Fruit fly (Drosophila melanogaster) whole organism, embryonic: Measurements from ENCODE around the gene Ccz1.

Experiments used
- Antp ChIP-seq: fragments of 200-800 bp; sonication (Bioruptor generic); optimal IDR thresholded peaks from 3 replicates; lab custom pipeline; 2016; ENCODE audit warnings: missing biosample characterization, missing genetic modification characterization
- BEAF-32 ChIP-seq: fragments of 200-800 bp; sonication (Bioruptor generic); optimal IDR thresholded peaks from 3 replicates; lab custom pipeline; 2017; ENCODE audit warnings: missing biosample characterization, missing genetic modification characterization, mild to moderate bottlenecking, moderate library complexity, missing genetic modification reagents
- C15 ChIP-seq: fragments of 200-800 bp; sonication (Bioruptor generic); IDR thresholded peaks from 3 replicates; pipeline ENCODE4 v1.3.6; 2022; ENCODE audit warnings: missing biosample characterization, missing genetic modification characterization
- CG10209 ChIP-seq: fragments of 200-800 bp; sonication (Bioruptor generic); optimal IDR thresholded peaks from 3 replicates; lab custom pipeline; 2017; ENCODE audit warnings: missing biosample characterization, mild to moderate bottlenecking, missing genetic modification characterization, missing genetic modification reagents
- CG10979 ChIP-seq: fragments of 200-800 bp; sonication (Bioruptor generic); optimal IDR thresholded peaks from 2 replicates; lab custom pipeline; 2018; ENCODE audit warnings: missing biosample characterization, mild to moderate bottlenecking, missing genetic modification characterization, moderate library complexity
- CG11247 ChIP-seq: fragments of 200-800 bp; sonication (Bioruptor generic); IDR thresholded peaks from 2 replicates; pipeline ENCODE4 v1.3.6; 2022; ENCODE audit warnings: missing biosample characterization, missing genetic modification characterization
- CG12155 ChIP-seq: fragments of 200-800 bp; sonication (Bioruptor generic); optimal IDR thresholded peaks from 3 replicates; lab custom pipeline; 2016; ENCODE audit warnings: missing biosample characterization, missing genetic modification characterization
- CG17361 ChIP-seq: fragments of 200-800 bp; sonication (Bioruptor generic); IDR thresholded peaks from 3 replicates; pipeline ENCODE4 v1.3.6; 2022; ENCODE audit warnings: missing biosample characterization, missing genetic modification characterization
- CG2889 ChIP-seq: fragments of 200-800 bp; sonication (Bioruptor generic); IDR thresholded peaks from 3 replicates; pipeline ENCODE4 v1.3.6; 2022; ENCODE audit warnings: missing biosample characterization, missing genetic modification characterization
- CG4360 ChIP-seq: fragments of 200-800 bp; sonication (Bioruptor generic); IDR thresholded peaks from 2 replicates; pipeline ENCODE4 v1.3.6; 2022; ENCODE audit warnings: missing biosample characterization, missing genetic modification characterization
- CG5953 ChIP-seq: fragments of 200-800 bp; sonication (Bioruptor generic); IDR thresholded peaks from 2 replicates; pipeline ENCODE4 v1.3.6; 2022; ENCODE audit warnings: missing biosample characterization, missing genetic modification characterization
- CG6654 ChIP-seq: fragments of 200-800 bp; sonication (Bioruptor generic); optimal IDR thresholded peaks from 2 replicates; lab custom pipeline; 2017; ENCODE audit warnings: missing biosample characterization, mild to moderate bottlenecking, missing genetic modification characterization
- CG8944 ChIP-seq: fragments of 200-800 bp; sonication (Bioruptor generic); optimal IDR thresholded peaks from 3 replicates; lab custom pipeline; 2016; ENCODE audit warnings: missing biosample characterization, missing genetic modification characterization
- CG9817 ChIP-seq: fragments of 200-800 bp; sonication (Bioruptor generic); optimal IDR thresholded peaks from 2 replicates; lab custom pipeline; 2018; ENCODE audit warnings: missing biosample characterization, mild to moderate bottlenecking, missing genetic modification characterization, moderate library complexity
- CG9876 ChIP-seq: fragments of 200-800 bp; sonication (Bioruptor generic); optimal IDR thresholded peaks from 2 replicates; lab custom pipeline; 2016; ENCODE audit warnings: missing biosample characterization, missing genetic modification characterization
- D19A ChIP-seq: fragments of 200-800 bp; optimal IDR thresholded peaks from 3 replicates; lab custom pipeline; 2019; ENCODE audit warnings: missing biosample characterization, mild to moderate bottlenecking, missing genetic modification characterization, moderate library complexity
- Dbx ChIP-seq: fragments of 200-800 bp; sonication (Bioruptor generic); IDR thresholded peaks from 3 replicates; pipeline ENCODE4 v1.3.6; 2022; ENCODE audit warnings: missing biosample characterization, missing genetic modification characterization
- Dll ChIP-seq: fragments of 200-800 bp; sonication (Bioruptor generic); IDR thresholded peaks from 4 replicates; pipeline ENCODE4 v1.3.6; 2022; ENCODE audit warnings: missing biosample characterization, missing genetic modification characterization; ENCODE audit not compliant: partially characterized antibody
- Doc3 ChIP-seq: fragments of 200-800 bp; sonication (Bioruptor generic); IDR thresholded peaks from 3 replicates; pipeline ENCODE4 v1.3.6; 2022; ENCODE audit warnings: missing biosample characterization, missing genetic modification characterization; ENCODE audit not compliant: partially characterized antibody
- Dp ChIP-seq: fragments of 200-800 bp; sonication (Bioruptor generic); optimal IDR thresholded peaks from 2 replicates; lab custom pipeline; 2018; ENCODE audit warnings: missing biosample characterization, mild to moderate bottlenecking, missing genetic modification characterization, moderate library complexity
- E2f2 ChIP-seq: fragments of 200-800 bp; sonication (Bioruptor generic); IDR thresholded peaks from 2 replicates; pipeline ENCODE4 v1.3.6; 2022; ENCODE audit warnings: missing biosample characterization, missing genetic modification characterization
- ERR ChIP-seq: fragments of 200-800 bp; sonication (Bioruptor generic); optimal IDR thresholded peaks from 2 replicates; lab custom pipeline; 2016; ENCODE audit warnings: missing biosample characterization, missing genetic modification characterization
- Elba2 ChIP-seq: fragments of 200-800 bp; sonication (Bioruptor generic); optimal IDR thresholded peaks from 3 replicates; lab custom pipeline; 2016; ENCODE audit warnings: missing biosample characterization, missing genetic modification characterization
- Fer1 ChIP-seq: fragments of 200-800 bp; sonication (Bioruptor generic); optimal IDR thresholded peaks from 2 replicates; lab custom pipeline; 2017; ENCODE audit warnings: missing biosample characterization, mild to moderate bottlenecking, missing genetic modification characterization
- HHEX ChIP-seq: fragments of 200-800 bp; sonication (Bioruptor generic); optimal IDR thresholded peaks from 3 replicates; lab custom pipeline; 2017; ENCODE audit warnings: missing biosample characterization, mild to moderate bottlenecking, missing genetic modification characterization, missing genetic modification reagents
- Hr3 ChIP-seq: fragments of 200-800 bp; sonication (Bioruptor generic); optimal IDR thresholded peaks from 3 replicates; lab custom pipeline; 2016; ENCODE audit warnings: missing biosample characterization, missing genetic modification characterization
- Lpt ChIP-seq: fragments of >200 bp; optimal IDR thresholded peaks from 2 replicates; lab custom pipeline; 2018; ENCODE audit warnings: missing biosample characterization, missing genetic modification characterization
- Rfx ChIP-seq: fragments of 200-800 bp; sonication (Bioruptor generic); IDR thresholded peaks from 2 replicates; pipeline ENCODE4 v1.3.6; 2022; ENCODE audit warnings: missing biosample characterization, missing genetic modification characterization
- Rx ChIP-seq: fragments of 200-800 bp; sonication (Bioruptor generic); IDR thresholded peaks from 2 replicates; pipeline ENCODE4 v1.3.6; 2022; ENCODE audit warnings: missing biosample characterization, missing genetic modification characterization
- ac ChIP-seq: fragments of 200-800 bp; sonication (Bioruptor generic); optimal IDR thresholded peaks from 3 replicates; lab custom pipeline; 2017; ENCODE audit warnings: missing biosample characterization, mild to moderate bottlenecking, missing genetic modification characterization
- cas ChIP-seq: fragments of 200-800 bp; sonication (Bioruptor generic); IDR thresholded peaks from 2 replicates; pipeline ENCODE4 v1.3.6; 2022; ENCODE audit warnings: missing biosample characterization, missing genetic modification characterization
- crol ChIP-seq: fragments of 200-800 bp; sonication (Bioruptor generic); IDR thresholded peaks from 2 replicates; pipeline ENCODE4 v1.3.6; 2022; ENCODE audit warnings: missing biosample characterization, missing genetic modification characterization
- dan ChIP-seq: fragments of 200-800 bp; sonication (Bioruptor generic); IDR thresholded peaks from 2 replicates; pipeline ENCODE4 v1.3.6; 2022; ENCODE audit warnings: missing biosample characterization, missing genetic modification characterization
- dmrt99B ChIP-seq: fragments of 200-800 bp; sonication (Bioruptor generic); optimal IDR thresholded peaks from 2 replicates; lab custom pipeline; 2018; ENCODE audit warnings: missing biosample characterization, mild to moderate bottlenecking, missing genetic modification characterization, moderate library complexity
- ems ChIP-seq: fragments of 200-800 bp; sonication (Bioruptor generic); optimal IDR thresholded peaks from 3 replicates; lab custom pipeline; 2016; ENCODE audit warnings: missing biosample characterization, missing genetic modification characterization
- gcm2 ChIP-seq: fragments of 200-800 bp; sonication (Bioruptor generic); optimal IDR thresholded peaks from 2 replicates; lab custom pipeline; 2016; ENCODE audit warnings: missing biosample characterization, missing genetic modification characterization
- grn ChIP-seq: fragments of 200-800 bp; sonication (Bioruptor generic); optimal IDR thresholded peaks from 3 replicates; lab custom pipeline; 2017; ENCODE audit warnings: missing biosample characterization, missing genetic modification characterization
- ind ChIP-seq: fragments of 200-800 bp; sonication (Bioruptor generic); optimal IDR thresholded peaks from 3 replicates; lab custom pipeline; 2016; ENCODE audit warnings: missing biosample characterization, missing genetic modification characterization
- inv ChIP-seq: fragments of 200-800 bp; sonication (Bioruptor generic); IDR thresholded peaks from 2 replicates; pipeline ENCODE4 v1.3.6; 2022; ENCODE audit warnings: missing biosample characterization, missing genetic modification characterization; ENCODE audit not compliant: partially characterized antibody
- lbe ChIP-seq: fragments of 200-800 bp; sonication (Bioruptor generic); optimal IDR thresholded peaks from 2 replicates; lab custom pipeline; 2016; ENCODE audit warnings: missing biosample characterization, mild to moderate bottlenecking, missing genetic modification characterization
- lmd ChIP-seq: fragments of 200-800 bp; sonication (Bioruptor generic); IDR thresholded peaks from 2 replicates; pipeline ENCODE4 v1.3.6; 2022; ENCODE audit warnings: missing biosample characterization, missing genetic modification characterization
- luna ChIP-seq: fragments of 200-800 bp; sonication (Bioruptor generic); optimal IDR thresholded peaks from 2 replicates; lab custom pipeline; 2016; ENCODE audit warnings: missing biosample characterization, missing genetic modification characterization
- nom ChIP-seq: fragments of 200-800 bp; sonication (Bioruptor generic); optimal IDR thresholded peaks from 2 replicates; lab custom pipeline; 2017; ENCODE audit warnings: missing biosample characterization, missing genetic modification characterization, mild to moderate bottlenecking, moderate library complexity, missing genetic modification reagents
- odd ChIP-seq: fragments of 200-800 bp; sonication (Bioruptor generic); optimal IDR thresholded peaks from 2 replicates; lab custom pipeline; 2017; ENCODE audit warnings: missing biosample characterization, mild to moderate bottlenecking, missing genetic modification characterization
- peb ChIP-seq: fragments of 200-800 bp; sonication (Bioruptor generic); IDR thresholded peaks from 2 replicates; pipeline ENCODE4 v1.3.6; 2022; ENCODE audit warnings: missing biosample characterization, missing genetic modification characterization
- phol ChIP-seq: fragments of 200-800 bp; sonication (Bioruptor generic); optimal IDR thresholded peaks from 3 replicates; lab custom pipeline; 2018; ENCODE audit warnings: missing biosample characterization, mild to moderate bottlenecking, missing genetic modification characterization, moderate library complexity
- pros ChIP-seq: fragments of 200-800 bp; sonication (Bioruptor generic); optimal IDR thresholded peaks from 3 replicates; lab custom pipeline; 2019; ENCODE audit warnings: missing biosample characterization, mild to moderate bottlenecking, missing genetic modification characterization, moderate library complexity
- sd ChIP-seq: fragments of 200-800 bp; sonication (Bioruptor generic); optimal IDR thresholded peaks from 3 replicates; lab custom pipeline; 2018; ENCODE audit warnings: missing biosample characterization, mild to moderate bottlenecking, missing genetic modification characterization, moderate library complexity
- sug ChIP-seq: fragments of 200-800 bp; optimal IDR thresholded peaks from 2 replicates; lab custom pipeline; 2019; ENCODE audit warnings: missing biosample characterization, mild to moderate bottlenecking, missing genetic modification characterization, moderate library complexity
- tin ChIP-seq: fragments of 200-800 bp; sonication (Bioruptor generic); optimal IDR thresholded peaks from 3 replicates; lab custom pipeline; 2016; ENCODE audit warnings: missing biosample characterization, missing genetic modification characterization
- tna ChIP-seq: fragments of 200-800 bp; sonication (Bioruptor generic); IDR thresholded peaks from 2 replicates; pipeline ENCODE4 v1.3.6; 2022; ENCODE audit warnings: missing biosample characterization, missing genetic modification characterization; ENCODE audit not compliant: partially characterized antibody
- zfh1 ChIP-seq: fragments of 200-800 bp; sonication (Bioruptor generic); IDR thresholded peaks from 3 replicates; pipeline ENCODE4 v1.3.6; 2022; ENCODE audit warnings: missing biosample characterization, missing genetic modification characterization

Gene Ccz1

DNA sequence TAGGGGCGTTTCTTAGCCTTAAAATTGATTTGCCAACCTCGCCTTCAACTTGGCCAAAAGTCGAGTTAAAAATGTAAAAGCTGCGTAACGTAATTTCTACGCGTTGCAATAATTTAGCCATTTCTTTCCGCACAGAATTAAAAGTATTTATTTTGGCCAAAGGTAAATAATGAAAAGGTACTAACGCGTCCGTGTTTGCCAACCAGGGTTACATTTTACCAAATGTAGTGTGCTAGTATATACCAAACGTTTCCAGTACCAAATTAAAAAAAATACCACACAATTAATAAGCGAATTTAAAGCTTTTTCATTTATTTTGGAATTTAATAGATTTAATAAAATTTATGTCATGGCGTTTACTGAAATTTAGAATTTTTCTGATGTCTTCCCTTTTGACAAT lies at the start of gene Ccz1:
TSS of gene Ccz1 (minus strand) at position 179 of the 400 bp plus-strand sequence.
- TF ChIP-seq Elba2 (no peak), Hr3 (GFP tag; lab: Kevin White, UChicago) (peak; percentile 57), peb (no peak), ems (GFP tag; lab: Kevin White, UChicago) (peak; percentile 47), CG9876 (GFP tag; lab: Kevin White, UChicago) (peak; percentile 66), gcm2 (GFP tag; lab: Kevin White, UChicago) (no peak), CG5953 (GFP tag; lab: Robert Waterston, UW) (no peak), grn (GFP tag; lab: Kevin White, UChicago) (peak; percentile 52), luna (GFP tag; lab: Kevin White, UChicago) (peak; percentile 41), Lpt (no peak), zfh1 (no peak), ind (no peak), Fer1 (peak; percentile 54), pros (no peak), D19A (tag; lab: Kevin White, UChicago) (no peak), CG8944 (GFP tag; lab: Kevin White, UChicago) (peak; percentile 83), Dll (GFP tag; lab: Robert Waterston, UW) (no peak), CG17361 (GFP tag; lab: Robert Waterston, UW) (no peak), inv (GFP tag; lab: Robert Waterston, UW) (no peak), dan (GFP tag; lab: Robert Waterston, UW) (no peak), lbe (GFP tag; lab: Kevin White, UChicago) (peak; percentile 69), cas (GFP tag; lab: Robert Waterston, UW) (no peak), Rx (GFP tag; lab: Robert Waterston, UW) (no peak), Doc3 (no peak), CG10979 (peak; percentile 20), ac (peak; percentile 7), CG12155 (GFP tag; lab: Kevin White, UChicago) (peak; percentile 48), ERR (GFP tag; lab: Kevin White, UChicago) (peak; percentile 62), CG9817 (tag; lab: Kevin White, UChicago) (peak; percentile 52), tin (peak; percentile 21), E2f2 (GFP tag; lab: Robert Waterston, UW) (no peak), BEAF-32 (GFP tag; lab: Kevin White, UChicago) (peak; percentile 28), Dbx (no peak), CG11247 (GFP tag; lab: Robert Waterston, UW) (no peak), Antp (peak; percentile 61), lmd (GFP tag; lab: Robert Waterston, UW) (no peak), C15 (GFP tag; lab: Robert Waterston, UW) (no peak), Rfx (GFP tag; lab: Robert Waterston, UW) (no peak), dmrt99B (tag; lab: Kevin White, UChicago) (peak; percentile 45), nom (GFP tag; lab: Kevin White, UChicago) (peak; percentile 36), odd (no peak), crol (GFP tag; lab: Robert Waterston, UW) (no peak), CG4360 (GFP tag; lab: Robert Waterston, UW) (no peak), CG10209 (peak; percentile 87), CG6654 (GFP tag; lab: Kevin White, UChicago) (no peak), Dp (GFP tag; lab: Kevin White, UChicago) (peak; percentile 41), tna (GFP tag; lab: Robert Waterston, UW) (no peak), sd (tag; lab: Kevin White, UChicago) (peak; percentile 57), phol (peak; percentile 35), HHEX (GFP tag; lab: Kevin White, UChicago) (peak; percentile 68), sug (tag; lab: Kevin White, UChicago) (peak; percentile 52), CG2889 (no peak)
